Worm (Caenorhabditis elegans): ENCODE data around the gene smf-3.

DNA sequence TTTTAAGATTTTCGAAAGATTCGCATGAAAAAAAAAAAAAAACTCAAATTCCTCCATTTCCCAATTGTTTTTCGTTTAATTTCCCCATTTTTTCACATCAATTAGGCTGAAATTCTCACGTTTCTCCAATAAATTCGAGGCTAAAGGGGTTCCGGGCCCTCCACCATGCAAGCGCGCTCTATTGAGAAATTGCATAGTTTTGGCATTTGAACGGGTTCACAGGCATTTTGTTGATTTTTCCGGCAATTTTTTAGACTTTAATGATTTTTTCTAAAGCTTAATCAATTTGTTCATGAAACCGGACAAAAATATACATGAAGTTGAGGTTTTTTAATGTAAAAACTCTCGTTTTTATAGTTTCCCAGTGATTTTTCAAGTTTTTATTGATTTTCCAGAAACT, 47.5 kb downstream of the smf-3 start:
- TF ChIP-seq ztf-11 (tag; optimal IDR thresholded peaks at IDR 0.05), result no peak
- TF ChIP-seq fos-1 (tag; optimal IDR thresholded peaks at IDR 0.05), result no peak
- no peak for TF ChIP-seq nhr-11 (tag; optimal IDR thresholded peaks at IDR 0.05)
- TF ChIP-seq nhr-85 (tag), result peak; percentile 53
- peak; percentile 8 to 38 for TF ChIP-seq efl-1 (optimal IDR thresholded peaks at IDR 0.05)
- peak; percentile 50 to 94 for TF ChIP-seq efl-1 (GFP tag; optimal IDR thresholded peaks at IDR 0.05 in 1 of 2)
- no peak for TF ChIP-seq aha-1 (tag; optimal IDR thresholded peaks at IDR 0.05)
- no peak for TF ChIP-seq alr-1 (tag; optimal IDR thresholded peaks at IDR 0.05; ENCODE audit: borderline replicate concordance)
- TF ChIP-seq aly-2 (tag; optimal IDR thresholded peaks at IDR 0.05), result no peak
- no peak for TF ChIP-seq nhr-20 (tag; optimal IDR thresholded peaks at IDR 0.05)
- peak in 1 of 3 experiments; percentile 18 for TF ChIP-seq ceh-82 (tag; optimal IDR thresholded peaks at IDR 0.05)
- TF ChIP-seq zip-4 (GFP tag; optimal IDR thresholded peaks at IDR 0.05), result no peak
- no peak for TF ChIP-seq elt-2 (tag; optimal IDR thresholded peaks at IDR 0.05)
- no peak for TF ChIP-seq nhr-90 (tag; optimal IDR thresholded peaks at IDR 0.05; ENCODE audit: poor library complexity)
- no peak for TF ChIP-seq fkh-10 (GFP tag; optimal IDR thresholded peaks at IDR 0.05)

Data from whole organism, L1 larva.